Worm (Caenorhabditis elegans) whole organism, early embryonic: ENCODE measurements around the gene K03H1.12.

Experiments used
- B0310.2 ChIP-seq: sonication (generic microtip); optimal IDR thresholded peaks from 2 replicates; lab custom pipeline; 2016; ENCODE audit warnings: mild to moderate bottlenecking, missing genetic modification characterization, missing compliant biosample characterization
- F13C5.2 ChIP-seq: sonication (generic microtip); optimal IDR thresholded peaks from 2 replicates; lab custom pipeline; 2017; ENCODE audit warnings: mild to moderate bottlenecking, missing genetic modification characterization, inconsistent platforms, missing compliant biosample characterization
- aly-1 ChIP-seq: sonication (generic microtip); optimal IDR thresholded peaks from 2 replicates; lab custom pipeline; 2016; ENCODE audit warnings: missing genetic modification characterization, missing compliant biosample characterization
- ama-1 ChIP-seq: fragments of 150-350 bp; optimal IDR thresholded peaks from 2 replicates; lab custom pipeline; 2014
- ceh-13 ChIP-seq: fragments of 200-800 bp; sonication (Bioruptor generic); optimal IDR thresholded peaks from 2 replicates; lab custom pipeline; 2018; ENCODE audit warnings: mild to moderate bottlenecking, missing genetic modification characterization, missing compliant biosample characterization
- ceh-36 ChIP-seq: sonication (generic microtip); optimal IDR thresholded peaks from 2 replicates; lab custom pipeline; 2016; ENCODE audit warnings: missing genetic modification characterization, inconsistent platforms, missing compliant biosample characterization
- ets-7 ChIP-seq: sonication (generic microtip); optimal IDR thresholded peaks from 2 replicates; lab custom pipeline; 2016; ENCODE audit warnings: missing genotype, missing genetic modification characterization, missing compliant biosample characterization
- flt-1 ChIP-seq: fragments of 200-800 bp; sonication (Bioruptor generic); IDR thresholded peaks from 2 replicates; pipeline ENCODE4 v1.3.6; 2022; ENCODE audit warnings: missing genetic modification characterization, missing compliant biosample characterization
- hmbx-1 ChIP-seq: sonication (generic microtip); optimal IDR thresholded peaks from 2 replicates; lab custom pipeline; 2016; ENCODE audit warnings: mild to moderate bottlenecking, missing genetic modification characterization, missing compliant biosample characterization
- hmg-4 ChIP-seq: fragments of 200-800 bp; sonication (Bioruptor generic); optimal IDR thresholded peaks from 2 replicates; lab custom pipeline; 2018; ENCODE audit warnings: mild to moderate bottlenecking, missing genetic modification characterization, missing compliant biosample characterization
- hnd-1 ChIP-seq: sonication (generic microtip); optimal IDR thresholded peaks from 2 replicates; lab custom pipeline; 2016; ENCODE audit warnings: missing genetic modification characterization, missing compliant biosample characterization
- pes-1 ChIP-seq: fragments of 200-800 bp; sonication (Bioruptor generic); IDR thresholded peaks from 2 replicates; pipeline ENCODE4 v1.3.6; 2022; ENCODE audit warnings: missing genetic modification reagents, missing genetic modification characterization, missing compliant biosample characterization
- scrt-1 ChIP-seq: fragments of 200-800 bp; sonication (Bioruptor generic); IDR thresholded peaks from 2 replicates; pipeline ENCODE4 v1.3.6; 2022; ENCODE audit warnings: missing genetic modification characterization, missing compliant biosample characterization
- sea-1 ChIP-seq: fragments of 200-800 bp; sonication (Bioruptor generic); conservative IDR thresholded peaks from 2 replicates; pipeline ENCODE4 v1.3.6; 2022; ENCODE audit warnings: missing genetic modification characterization, missing compliant biosample characterization
- tbx-11 ChIP-seq: fragments of 200-800 bp; sonication (Bioruptor generic); IDR thresholded peaks from 2 replicates; pipeline ENCODE4 v1.3.6; 2022; ENCODE audit warnings: missing genetic modification characterization, missing compliant biosample characterization
- tbx-37 ChIP-seq: fragments of 200-800 bp; sonication (Bioruptor generic); conservative IDR thresholded peaks from 2 replicates; pipeline ENCODE4 v1.3.6; 2022; ENCODE audit warnings: missing genetic modification reagents, missing genetic modification characterization, missing compliant biosample characterization
- tra-4 ChIP-seq: sonication (generic microtip); optimal IDR thresholded peaks from 2 replicates; lab custom pipeline; 2017; ENCODE audit warnings: missing genetic modification characterization, missing compliant biosample characterization

Gene K03H1.12

DNA sequence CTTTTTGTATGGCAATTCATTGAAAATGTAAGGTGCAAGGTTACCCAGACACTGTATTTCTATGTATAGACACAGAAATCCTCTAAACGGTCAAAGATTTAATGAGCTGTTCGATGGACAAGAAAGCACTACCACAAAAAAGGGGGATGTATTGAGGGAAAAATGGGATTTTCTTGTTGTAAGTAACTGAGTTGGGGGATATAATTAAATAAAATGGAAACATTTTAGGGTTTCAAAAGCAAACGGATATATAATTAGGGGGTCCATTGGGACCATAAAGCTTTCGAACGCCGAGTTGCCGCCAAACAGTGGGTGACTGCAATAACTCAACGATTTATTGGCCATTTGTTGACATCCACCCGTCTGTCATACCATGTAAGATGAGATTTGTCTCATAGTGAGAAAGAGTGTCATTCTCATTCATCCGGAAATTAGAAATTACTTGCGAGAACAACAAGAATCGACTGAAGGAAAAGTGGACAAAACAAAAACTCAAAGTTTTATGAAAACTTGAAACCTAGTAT, 40.8 kb downstream of the K03H1.12 start:
- no peak for TF ChIP-seq ama-1 (lab: Kevin White, UChicago)
- no peak for TF ChIP-seq pes-1 (GFP tag; lab: Robert Waterston, UW)
- no peak for TF ChIP-seq ceh-13 (GFP tag; lab: Kevin White, UChicago)
- TF ChIP-seq hnd-1 (tag; lab: Kevin White, UChicago) = no peak
- TF ChIP-seq tbx-11 (GFP tag; lab: Robert Waterston, UW) = no peak
- no peak for TF ChIP-seq tbx-37 (GFP tag; lab: Robert Waterston, UW)
- TF ChIP-seq scrt-1 = no peak
- TF ChIP-seq sea-1 = no peak
- no peak for TF ChIP-seq F13C5.2 (tag; lab: Kevin White, UChicago)
- no peak for TF ChIP-seq hmg-4 (GFP tag; lab: Kevin White, UChicago)
- no peak for TF ChIP-seq flt-1 (GFP tag; lab: Robert Waterston, UW)
- no peak for TF ChIP-seq aly-1 (tag; lab: Kevin White, UChicago)
- no peak for TF ChIP-seq ets-7
- no peak for TF ChIP-seq B0310.2
- TF ChIP-seq tra-4 (tag; lab: Kevin White, UChicago) = no peak
- no peak for TF ChIP-seq hmbx-1 (tag; lab: Kevin White, UChicago)
- no peak for TF ChIP-seq ceh-36 (tag; lab: Kevin White, UChicago)

DNA sequence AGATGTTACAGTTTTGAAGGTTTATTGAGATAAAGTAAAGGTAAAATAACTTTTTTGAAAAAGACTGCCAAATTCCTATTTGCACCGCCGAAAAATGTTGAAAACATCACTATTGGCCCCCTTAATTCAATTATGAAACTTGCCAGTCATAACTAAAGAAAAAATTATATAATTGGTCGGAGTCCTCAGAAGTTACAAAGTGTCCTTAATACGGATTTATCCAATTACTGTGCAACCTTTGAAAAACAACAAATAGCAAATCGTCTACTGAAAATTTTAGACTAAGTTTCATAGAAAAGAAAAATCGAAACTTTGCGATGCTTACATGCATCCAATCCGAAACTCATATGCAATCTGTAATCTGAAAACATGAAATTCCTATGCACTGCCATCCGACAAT, 43.2 kb downstream of the K03H1.12 start:
- no peak for TF ChIP-seq ets-7
- no peak for TF ChIP-seq sea-1
- TF ChIP-seq scrt-1 = no peak
- TF ChIP-seq flt-1 (GFP tag; lab: Robert Waterston, UW) = no peak
- TF ChIP-seq ceh-13 (GFP tag; lab: Kevin White, UChicago) = no peak
- TF ChIP-seq hnd-1 (tag; lab: Kevin White, UChicago) = no peak
- TF ChIP-seq tra-4 (tag; lab: Kevin White, UChicago) = no peak

DNA sequence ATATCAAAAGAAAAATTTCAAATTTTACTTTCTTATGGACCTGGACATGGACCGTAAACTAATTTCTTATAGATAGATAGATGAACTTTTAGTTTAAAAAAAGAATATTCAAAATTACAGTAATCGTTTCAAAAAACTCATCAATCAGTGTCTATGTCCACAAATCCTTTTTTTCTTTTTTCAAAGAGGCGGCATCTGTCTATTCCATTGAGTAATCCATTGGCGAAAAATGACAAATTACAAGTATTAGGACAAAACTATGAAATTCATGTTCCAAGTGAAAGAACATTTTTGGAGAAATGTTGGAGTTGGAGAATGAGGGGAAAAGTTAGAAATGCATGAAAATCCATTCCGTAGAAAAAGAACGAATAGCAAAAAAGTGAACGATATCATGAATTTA, 44.1 kb downstream of the K03H1.12 start:
- TF ChIP-seq tbx-37 (GFP tag; lab: Robert Waterston, UW) (no peak), pes-1 (GFP tag; lab: Robert Waterston, UW) (no peak), sea-1 (no peak), hnd-1 (tag; lab: Kevin White, UChicago) (no peak), scrt-1 (no peak), tbx-11 (GFP tag; lab: Robert Waterston, UW) (no peak), ets-7 (no peak), ama-1 (lab: Kevin White, UChicago) (no peak), tra-4 (tag; lab: Kevin White, UChicago) (no peak), flt-1 (GFP tag; lab: Robert Waterston, UW) (no peak), hmg-4 (GFP tag; lab: Kevin White, UChicago) (no peak), aly-1 (tag; lab: Kevin White, UChicago) (no peak)

DNA sequence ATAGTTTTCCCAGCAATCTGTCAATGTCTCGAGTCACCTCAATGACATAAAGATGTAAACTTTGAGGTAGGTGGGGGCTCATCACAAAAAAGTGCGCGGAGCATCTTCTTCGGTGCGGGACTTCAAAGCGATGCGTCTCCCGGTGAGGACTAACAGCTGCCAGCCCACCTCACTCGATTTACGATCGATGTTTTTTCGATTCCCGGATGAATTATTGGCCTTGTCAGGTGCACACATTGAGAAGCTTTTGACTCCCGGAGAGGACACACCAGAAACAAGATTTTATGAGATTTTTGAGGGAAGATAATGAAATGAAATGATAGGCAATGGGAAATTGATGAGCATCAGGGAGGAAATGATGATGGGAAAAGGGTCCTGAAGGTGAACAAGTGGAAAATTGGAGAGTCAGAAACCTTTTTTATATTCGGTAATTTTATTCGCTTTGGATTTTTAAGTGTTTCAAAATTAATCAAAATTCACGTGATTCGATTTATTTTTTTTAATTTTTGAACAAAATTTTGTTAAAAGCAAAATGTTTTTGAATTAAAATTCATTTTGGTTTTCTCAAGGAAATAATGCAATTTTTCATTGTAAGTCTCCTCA, 45.5 kb downstream of the K03H1.12 start, which contains the start of gene C05B5.12:
TSS of gene C05B5.12 (plus strand) at position 553 of the 603 bp plus-strand sequence.
- TF ChIP-seq tbx-11 (GFP tag; lab: Robert Waterston, UW) = no peak
- no peak for TF ChIP-seq hmbx-1 (tag; lab: Kevin White, UChicago)
- TF ChIP-seq ets-7 = no peak
- no peak for TF ChIP-seq tra-4 (tag; lab: Kevin White, UChicago)
- no peak for TF ChIP-seq ama-1 (lab: Kevin White, UChicago)
- no peak for TF ChIP-seq hmg-4 (GFP tag; lab: Kevin White, UChicago)

DNA sequence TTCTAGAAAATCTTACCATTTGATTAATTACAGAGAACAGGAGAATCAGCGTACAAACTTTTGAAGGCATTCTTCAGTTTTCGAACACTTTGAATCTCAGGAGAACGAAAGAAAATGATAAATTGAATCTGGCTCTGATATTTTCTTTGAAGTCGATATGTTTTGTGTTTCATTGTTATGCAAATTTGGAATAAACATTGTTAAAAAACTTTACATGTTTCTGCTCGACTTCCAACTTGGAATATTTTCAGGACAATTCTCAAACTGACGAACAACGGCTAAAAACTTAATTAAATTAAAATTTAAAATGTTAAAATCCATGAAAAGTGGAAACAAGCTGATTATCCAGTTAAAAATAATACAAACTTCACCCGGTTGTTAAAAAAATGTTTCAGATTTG, 46.9 kb downstream of the K03H1.12 start, which contains the start of gene C05B5.1:
TSS of gene C05B5.1 (minus strand) at position 101 of the 400 bp plus-strand sequence.
- no peak for TF ChIP-seq tbx-37 (GFP tag; lab: Robert Waterston, UW)
- TF ChIP-seq ets-7 = no peak
- no peak for TF ChIP-seq hmbx-1 (tag; lab: Kevin White, UChicago)
- TF ChIP-seq flt-1 (GFP tag; lab: Robert Waterston, UW) = no peak
- no peak for TF ChIP-seq F13C5.2 (tag; lab: Kevin White, UChicago)
- no peak for TF ChIP-seq ceh-13 (GFP tag; lab: Kevin White, UChicago)
- TF ChIP-seq pes-1 (GFP tag; lab: Robert Waterston, UW) = no peak

DNA sequence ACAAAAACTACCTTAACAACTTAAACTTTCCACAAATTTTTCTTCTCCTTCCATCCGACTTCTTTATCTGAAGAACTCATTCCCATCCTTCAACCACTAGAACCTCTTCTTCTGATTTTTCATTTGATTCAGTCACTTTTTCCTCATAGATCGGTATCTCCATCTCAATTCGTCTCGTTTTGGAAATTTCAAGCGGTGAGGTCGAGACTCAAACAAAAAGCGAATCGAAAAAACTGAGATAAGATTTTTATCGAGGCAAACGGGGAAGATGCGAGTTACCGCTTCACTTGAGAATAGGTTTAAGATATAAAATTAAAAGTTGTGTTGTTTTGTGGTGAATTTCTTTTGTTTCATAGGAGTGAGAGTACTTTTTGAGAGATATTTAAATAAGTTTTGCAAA, 49.9 kb downstream of the K03H1.12 start:
- TF ChIP-seq hnd-1 (tag; lab: Kevin White, UChicago) = no peak
- no peak for TF ChIP-seq ceh-13 (GFP tag; lab: Kevin White, UChicago)
- no peak for TF ChIP-seq ama-1 (lab: Kevin White, UChicago)
- TF ChIP-seq tra-4 (tag; lab: Kevin White, UChicago) = no peak
